Fruit fly (Drosophila melanogaster) whole organism, embryonic: ENCODE data around the gene heph.

Experiments used
- Awh ChIP-seq: fragments of 200-800 bp; sonication (Bioruptor generic); IDR thresholded peaks from 2 replicates; pipeline ENCODE4, ENCODE4 v1.3.6; 2022; ENCODE audit warnings: missing biosample characterization, missing genetic modification characterization
- BtbVII ChIP-seq: fragments of 200-800 bp; sonication (Bioruptor generic); optimal IDR thresholded peaks from 3 replicates; lab custom pipeline; 2017; ENCODE audit warnings: missing biosample characterization, mild to moderate bottlenecking, missing genetic modification characterization
- C15 ChIP-seq: fragments of 200-800 bp; sonication (Bioruptor generic); IDR thresholded peaks from 3 replicates; pipeline ENCODE4 v1.3.6; 2022; ENCODE audit warnings: missing biosample characterization, missing genetic modification characterization
- CG10462 ChIP-seq: fragments of 200-800 bp; sonication (Bioruptor generic); optimal IDR thresholded peaks from 2 replicates; lab custom pipeline; 2016; ENCODE audit warnings: missing biosample characterization, missing genetic modification characterization
- CG11398 ChIP-seq: fragments of 200-800 bp; sonication (Bioruptor generic); optimal IDR thresholded peaks from 2 replicates; lab custom pipeline; 2016; ENCODE audit warnings: missing biosample characterization, missing genetic modification characterization
- CG11695 ChIP-seq: fragments of 200-800 bp; sonication (Bioruptor generic); IDR thresholded peaks from 3 replicates; pipeline ENCODE4 v1.3.6; 2022; ENCODE audit warnings: missing biosample characterization, missing genetic modification characterization
- CG13775 ChIP-seq: fragments of 200-800 bp; sonication (Bioruptor generic); optimal IDR thresholded peaks from 3 replicates; lab custom pipeline; 2017; ENCODE audit warnings: missing biosample characterization, mild to moderate bottlenecking, missing genetic modification characterization
- CG14050 ChIP-seq: fragments of 200-800 bp; sonication (Bioruptor generic); IDR thresholded peaks from 3 replicates; pipeline ENCODE4 v1.3.6; 2022; ENCODE audit warnings: missing biosample characterization, missing genetic modification characterization
- CG14710 ChIP-seq: fragments of 200-800 bp; sonication (Bioruptor generic); optimal IDR thresholded peaks from 3 replicates; lab custom pipeline; 2019; ENCODE audit warnings: missing biosample characterization, mild to moderate bottlenecking, missing genetic modification characterization, moderate library complexity
- CG15073 ChIP-seq: fragments of 200-800 bp; sonication (Bioruptor generic); optimal IDR thresholded peaks from 2 replicates; lab custom pipeline; 2016; ENCODE audit warnings: missing biosample characterization, missing genetic modification characterization
- CG15479 ChIP-seq: fragments of 200-800 bp; sonication (Bioruptor generic); optimal IDR thresholded peaks from 3 replicates; lab custom pipeline; 2019; ENCODE audit warnings: missing biosample characterization, mild to moderate bottlenecking, missing genetic modification characterization, moderate library complexity
- CG17359 ChIP-seq: fragments of 200-800 bp; sonication (Bioruptor generic); optimal IDR thresholded peaks from 3 replicates; lab custom pipeline; 2018; ENCODE audit warnings: missing biosample characterization, mild to moderate bottlenecking, missing genetic modification characterization, moderate library complexity
- CG17385 ChIP-seq: fragments of 200-800 bp; sonication (Bioruptor generic); optimal IDR thresholded peaks from 3 replicates; lab custom pipeline; 2018; ENCODE audit warnings: missing biosample characterization, mild to moderate bottlenecking, missing genetic modification characterization
- CG17612 ChIP-seq: fragments of 200-800 bp; sonication (Bioruptor generic); IDR thresholded peaks from 2 replicates; pipeline ENCODE4 v1.3.6; 2022; ENCODE audit warnings: missing biosample characterization, missing genetic modification characterization
- CG17912 ChIP-seq: fragments of 200-800 bp; sonication (Bioruptor generic); optimal IDR thresholded peaks from 2 replicates; lab custom pipeline; 2018; ENCODE audit warnings: missing biosample characterization, mild to moderate bottlenecking, missing genetic modification characterization
- CG18619 ChIP-seq: fragments of 200-800 bp; sonication (Bioruptor generic); optimal IDR thresholded peaks from 3 replicates; lab custom pipeline; 2017; ENCODE audit warnings: missing biosample characterization, mild to moderate bottlenecking, missing genetic modification characterization
- CG2875 ChIP-seq: fragments of 200-800 bp; sonication (Bioruptor generic); optimal IDR thresholded peaks from 2 replicates; lab custom pipeline; 2017; ENCODE audit warnings: missing biosample characterization, mild to moderate bottlenecking, missing genetic modification characterization, missing genetic modification reagents
- CG32767 ChIP-seq: fragments of 200-800 bp; sonication (Bioruptor generic); IDR thresholded peaks from 2 replicates; pipeline ENCODE4 v1.3.6; 2022; ENCODE audit warnings: missing biosample characterization, missing genetic modification characterization
- CG34224 ChIP-seq: fragments of 200-800 bp; sonication (Bioruptor generic); IDR thresholded peaks from 3 replicates; pipeline ENCODE4 v1.3.6; 2022; ENCODE audit warnings: missing biosample characterization, missing genetic modification characterization; ENCODE audit not compliant: partially characterized antibody
- CG3995 ChIP-seq: fragments of 200-800 bp; sonication (Bioruptor generic); optimal IDR thresholded peaks from 3 replicates; lab custom pipeline; 2016; ENCODE audit warnings: missing biosample characterization, missing genetic modification characterization
- CG4282 ChIP-seq: fragments of 200-800 bp; sonication (Bioruptor generic); optimal IDR thresholded peaks from 2 replicates; lab custom pipeline; 2016; ENCODE audit warnings: missing biosample characterization, missing genetic modification characterization
- CG4404 ChIP-seq: fragments of 200-800 bp; sonication (Bioruptor generic); IDR thresholded peaks from 2 replicates; pipeline ENCODE4 v1.3.6; 2022; ENCODE audit warnings: missing biosample characterization, missing genetic modification characterization
- CG6683 ChIP-seq: fragments of 200-800 bp; sonication (Bioruptor generic); optimal IDR thresholded peaks from 2 replicates; lab custom pipeline; 2017; ENCODE audit warnings: missing biosample characterization, mild to moderate bottlenecking, missing genetic modification characterization, missing genetic modification reagents
- CG6765 ChIP-seq: fragments of 200-800 bp; sonication (Bioruptor generic); optimal IDR thresholded peaks from 3 replicates; lab custom pipeline; 2017; ENCODE audit warnings: missing biosample characterization, mild to moderate bottlenecking, missing genetic modification characterization
- Chrac-16 ChIP-seq: fragments of 200-800 bp; sonication (Bioruptor generic); optimal IDR thresholded peaks from 3 replicates; lab custom pipeline; 2016; ENCODE audit warnings: missing biosample characterization, missing genetic modification characterization
- Deaf1 ChIP-seq: fragments of 200-800 bp; optimal IDR thresholded peaks from 3 replicates; lab custom pipeline; 2019; ENCODE audit warnings: missing biosample characterization, mild to moderate bottlenecking, missing genetic modification characterization, moderate library complexity
- Dip3 ChIP-seq: fragments of 200-800 bp; sonication (Bioruptor generic); optimal IDR thresholded peaks from 3 replicates; lab custom pipeline; 2016; ENCODE audit warnings: missing biosample characterization, missing genetic modification characterization
- E2f2 ChIP-seq: fragments of 200-800 bp; sonication (Bioruptor generic); IDR thresholded peaks from 2 replicates; pipeline ENCODE4 v1.3.6; 2022; ENCODE audit warnings: missing biosample characterization, missing genetic modification characterization
- ERR ChIP-seq: fragments of 200-800 bp; sonication (Bioruptor generic); optimal IDR thresholded peaks from 2 replicates; lab custom pipeline; 2016; ENCODE audit warnings: missing biosample characterization, missing genetic modification characterization
- HLH3B ChIP-seq: fragments of 200-800 bp; sonication (Bioruptor generic); IDR thresholded peaks from 2 replicates; pipeline ENCODE4 v1.3.6; 2022; ENCODE audit warnings: missing biosample characterization, missing genetic modification characterization
- NK7.1 ChIP-seq: fragments of 200-800 bp; sonication (Bioruptor generic); optimal IDR thresholded peaks from 3 replicates; lab custom pipeline; 2016; ENCODE audit warnings: missing biosample characterization, missing genetic modification characterization
- Optix ChIP-seq: fragments of 200-800 bp; sonication (Bioruptor generic); IDR thresholded peaks from 3 replicates; pipeline ENCODE4 v1.3.6; 2022; ENCODE audit warnings: missing biosample characterization, missing genetic modification characterization
- Ravus ChIP-seq: fragments of 200-800 bp; sonication (Bioruptor generic); IDR thresholded peaks from 2 replicates; pipeline ENCODE4 v1.3.6; 2022; ENCODE audit warnings: missing biosample characterization, missing genetic modification characterization
- ab ChIP-seq: fragments of 200-800 bp; sonication (Bioruptor generic); optimal IDR thresholded peaks from 2 replicates; lab custom pipeline; 2016; ENCODE audit warnings: missing biosample characterization, missing genetic modification characterization
- amos ChIP-seq: fragments of 200-800 bp; sonication (Bioruptor generic); IDR thresholded peaks from 2 replicates; pipeline ENCODE4 v1.3.6; 2022; ENCODE audit warnings: missing biosample characterization, missing genetic modification characterization; ENCODE audit not compliant: partially characterized antibody
- ap ChIP-seq: fragments of 200-800 bp; sonication (Bioruptor generic); IDR thresholded peaks from 2 replicates; pipeline ENCODE4 v1.3.6; 2022; ENCODE audit warnings: missing biosample characterization, missing genetic modification characterization
- disco-r ChIP-seq: fragments of 200-800 bp; sonication (Bioruptor generic); optimal IDR thresholded peaks from 2 replicates; lab custom pipeline; 2016; ENCODE audit warnings: missing biosample characterization, missing genetic modification characterization
- dmrt11E ChIP-seq: fragments of 200-800 bp; sonication (Bioruptor generic); optimal IDR thresholded peaks from 3 replicates; lab custom pipeline; 2018; ENCODE audit warnings: missing biosample characterization, mild to moderate bottlenecking, missing genetic modification characterization, moderate library complexity
- dmrt99B ChIP-seq: fragments of 200-800 bp; sonication (Bioruptor generic); optimal IDR thresholded peaks from 2 replicates; lab custom pipeline; 2018; ENCODE audit warnings: missing biosample characterization, mild to moderate bottlenecking, missing genetic modification characterization, moderate library complexity
- ems ChIP-seq: fragments of 200-800 bp; sonication (Bioruptor generic); optimal IDR thresholded peaks from 3 replicates; lab custom pipeline; 2016; ENCODE audit warnings: missing biosample characterization, missing genetic modification characterization
- nau ChIP-seq: fragments of 200-800 bp; sonication (Bioruptor generic); optimal IDR thresholded peaks from 3 replicates; lab custom pipeline; 2017; ENCODE audit warnings: missing biosample characterization, mild to moderate bottlenecking, missing genetic modification characterization, missing genetic modification reagents
- pita ChIP-seq: fragments of 200-800 bp; sonication (Bioruptor generic); optimal IDR thresholded peaks from 2 replicates; lab custom pipeline; 2017; ENCODE audit warnings: missing biosample characterization, mild to moderate bottlenecking, missing genetic modification characterization
- pros ChIP-seq: fragments of 200-800 bp; sonication (Bioruptor generic); optimal IDR thresholded peaks from 3 replicates; lab custom pipeline; 2019; ENCODE audit warnings: missing biosample characterization, mild to moderate bottlenecking, missing genetic modification characterization, moderate library complexity
- ranshi ChIP-seq: fragments of 200-800 bp; sonication (Bioruptor generic); IDR thresholded peaks from 2 replicates; pipeline ENCODE4 v1.3.6; 2022; ENCODE audit warnings: missing biosample characterization, missing genetic modification characterization
- stwl ChIP-seq: fragments of 200-800 bp; sonication (Bioruptor generic); optimal IDR thresholded peaks from 3 replicates; lab custom pipeline; 2018; ENCODE audit warnings: missing biosample characterization, mild to moderate bottlenecking, missing genetic modification characterization, moderate library complexity
- tna ChIP-seq: fragments of 200-800 bp; sonication (Bioruptor generic); IDR thresholded peaks from 2 replicates; pipeline ENCODE4 v1.3.6; 2022; ENCODE audit warnings: missing biosample characterization, missing genetic modification characterization; ENCODE audit not compliant: partially characterized antibody
- ttk ChIP-seq: fragments of 200-800 bp; sonication (Bioruptor generic); IDR thresholded peaks from 2 replicates; pipeline ENCODE4 v2.1.2; 2022; ENCODE audit warnings: missing biosample characterization, missing genetic modification characterization
- tup ChIP-seq: fragments of 200-800 bp; sonication (Bioruptor generic); optimal IDR thresholded peaks from 2 replicates; lab custom pipeline; 2016; ENCODE audit warnings: missing biosample characterization, mild to moderate bottlenecking, missing genetic modification characterization, moderate library complexity
- vfl ChIP-seq: fragments of 200-800 bp; sonication (Bioruptor generic); optimal IDR thresholded peaks from 2 replicates; lab custom pipeline; 2016; ENCODE audit warnings: missing biosample characterization, missing genetic modification characterization
- zen2 ChIP-seq: fragments of 200-800 bp; sonication (Bioruptor generic); IDR thresholded peaks from 3 replicates; pipeline ENCODE4 v1.3.6; 2022; ENCODE audit warnings: missing biosample characterization, missing genetic modification characterization; ENCODE audit not compliant: partially characterized antibody

The heph gene

dm6 chr3R:31977548-31978133 is 37.7 kb downstream of the heph start, which contains the start of gene CG2003 (continued):
- 0 out of 2 replicates have a peak, but pooled peaks have one; percentile 6 for TF ChIP-seq CG17612 (GFP tag; lab: Robert Waterston, UW)
- no peak for TF ChIP-seq CG3995 (GFP tag; lab: Kevin White, UChicago)
- peak; percentile 64; the same call in 1 of the 3 replicates for TF ChIP-seq Optix (GFP tag; lab: Robert Waterston, UW)
- TF ChIP-seq ranshi = no peak
- no peak for TF ChIP-seq CG10462
- TF ChIP-seq CG18619 (GFP tag; lab: Kevin White, UChicago) = peak; percentile 67
- 0 out of 2 replicates have a peak, but pooled peaks have one; percentile 45 for TF ChIP-seq Awh (GFP tag; lab: Robert Waterston, UW)
- TF ChIP-seq CG6683 (GFP tag; lab: Kevin White, UChicago) = peak; percentile 3
- peak; percentile 46 for TF ChIP-seq vfl (GFP tag; lab: Kevin White, UChicago)
- TF ChIP-seq E2f2 (GFP tag; lab: Robert Waterston, UW) = peak; percentile 46; the same call in 1 of the 2 replicates
- peak; percentile 22 for TF ChIP-seq CG4282 (GFP tag; lab: Kevin White, UChicago)
- no peak for TF ChIP-seq tna (GFP tag; lab: Robert Waterston, UW)
- TF ChIP-seq Deaf1 (tag; lab: Kevin White, UChicago) = peak; percentile 77
- TF ChIP-seq Dip3 = peak; percentile 57
- no peak for TF ChIP-seq ERR (GFP tag; lab: Kevin White, UChicago)
- TF ChIP-seq CG15073 (GFP tag; lab: Kevin White, UChicago) = no peak
- TF ChIP-seq CG34224 (GFP tag; lab: Robert Waterston, UW) = peak; percentile 60; the same call in 1 of the 3 replicates
- peak; percentile 68 for TF ChIP-seq CG11398 (GFP tag; lab: Kevin White, UChicago)
- TF ChIP-seq HLH3B (GFP tag; lab: Robert Waterston, UW) = peak; percentile 54; the same call in 1 of the 2 replicates
- peak; percentile 63 for TF ChIP-seq CG14050 (GFP tag; lab: Robert Waterston, UW)
- TF ChIP-seq C15 (GFP tag; lab: Robert Waterston, UW) = no peak
- TF ChIP-seq amos (GFP tag; lab: Robert Waterston, UW) = no peak
- no peak for TF ChIP-seq ap
- no peak for TF ChIP-seq CG14710 (tag; lab: Kevin White, UChicago)
- TF ChIP-seq tup (GFP tag; lab: Kevin White, UChicago) = peak; percentile 52
- peak; percentile 78 for TF ChIP-seq CG11695 (GFP tag; lab: Robert Waterston, UW)
- no peak for TF ChIP-seq Ravus (GFP tag; lab: Robert Waterston, UW)
- peak; percentile 54 for TF ChIP-seq dmrt99B
- TF ChIP-seq ttk (GFP tag; lab: Robert Waterston, UW) = peak; percentile 44; the same call in 1 of the 2 replicates
- no peak for TF ChIP-seq CG17912
- TF ChIP-seq disco-r (GFP tag; lab: Kevin White, UChicago) = peak; percentile 31
- peak; percentile 41 for TF ChIP-seq CG13775
- TF ChIP-seq zen2 (GFP tag; lab: Robert Waterston, UW) = no peak
- peak; percentile 17 for TF ChIP-seq nau (GFP tag; lab: Kevin White, UChicago)
- peak; percentile 8 for TF ChIP-seq CG2875 (GFP tag; lab: Kevin White, UChicago)
- TF ChIP-seq stwl (tag; lab: Kevin White, UChicago) = no peak
- peak; percentile 26 for TF ChIP-seq CG6765 (GFP tag; lab: Kevin White, UChicago)
- TF ChIP-seq ems (GFP tag; lab: Kevin White, UChicago) = peak; percentile 45
- peak; percentile 63 for TF ChIP-seq CG32767 (GFP tag; lab: Robert Waterston, UW)
- TF ChIP-seq ab (GFP tag; lab: Kevin White, UChicago) = no peak
- TF ChIP-seq CG15479 (GFP tag; lab: Kevin White, UChicago) = no peak
- TF ChIP-seq pros = no peak
- peak; percentile 44 for TF ChIP-seq Chrac-16
- TF ChIP-seq NK7.1 (GFP tag; lab: Kevin White, UChicago) = peak; percentile 22
- TF ChIP-seq CG17385 (GFP tag; lab: Kevin White, UChicago) = peak; percentile 59
- TF ChIP-seq dmrt11E (tag; lab: Kevin White, UChicago) = no peak
- TF ChIP-seq pita (GFP tag; lab: Kevin White, UChicago) = no peak
- TF ChIP-seq CG4404 = peak; percentile 38; the same call in 1 of the 2 replicates
- TF ChIP-seq BtbVII (GFP tag; lab: Kevin White, UChicago) = peak; percentile 31
- peak; percentile 54 for TF ChIP-seq CG17359
